Fruit fly (Drosophila melanogaster) whole organism, wandering third instar larva: ENCODE measurements around the gene CG42489.
A peak's percentile ranks its signal among the peaks of the same experiment; 100 is the strongest.

ENCODE experiments used
- Abd-B ChIP-seq: fragments of >200 bp; optimal IDR thresholded peaks from 2 replicates; lab custom pipeline; 2017; ENCODE audit warnings: missing biosample characterization, missing genetic modification characterization
- CG32264 ChIP-seq: fragments of 200-800 bp; sonication (Bioruptor generic); optimal IDR thresholded peaks from 2 replicates; lab custom pipeline; 2016; ENCODE audit warnings: missing biosample characterization, missing genetic modification characterization
- CG9705 ChIP-seq: fragments of 200-800 bp; sonication (Bioruptor generic); optimal IDR thresholded peaks from 2 replicates; lab custom pipeline; 2018; ENCODE audit warnings: missing biosample characterization, mild to moderate bottlenecking, missing genetic modification characterization
- Dfd ChIP-seq: fragments of >200 bp; optimal IDR thresholded peaks from 2 replicates; lab custom pipeline; 2017; ENCODE audit warnings: missing biosample characterization, missing genetic modification characterization
- GATAd ChIP-seq: sonication (Bioruptor generic); optimal IDR thresholded peaks from 2 replicates; lab custom pipeline; 2016; ENCODE audit warnings: missing biosample characterization, missing genetic modification characterization
- HLH106 ChIP-seq: fragments of 200-800 bp; optimal IDR thresholded peaks from 3 replicates; lab custom pipeline; 2019; ENCODE audit warnings: missing biosample characterization, mild to moderate bottlenecking, missing genetic modification characterization, moderate library complexity
- Hnf4 ChIP-seq: fragments of 200-800 bp; sonication (Bioruptor generic); optimal IDR thresholded peaks from 2 replicates; lab custom pipeline; 2016; ENCODE audit warnings: missing biosample characterization, mild to moderate bottlenecking, missing genetic modification characterization
- Hr78 ChIP-seq: fragments of >200 bp; optimal IDR thresholded peaks from 2 replicates; lab custom pipeline; 2017; ENCODE audit warnings: missing biosample characterization, missing genetic modification characterization
- Hr83 ChIP-seq: fragments of 200-300 bp; sonication (Bioruptor generic); optimal IDR thresholded peaks from 2 replicates; lab custom pipeline; 2016; ENCODE audit warnings: missing biosample characterization, mild to moderate bottlenecking, missing genetic modification characterization, moderate library complexity; ENCODE audit not compliant: poor library complexity, severe bottlenecking
- Jra ChIP-seq: sonication (Bioruptor generic); optimal IDR thresholded peaks from 2 replicates; lab custom pipeline; 2016; ENCODE audit warnings: missing biosample characterization, missing genetic modification characterization
- Myc ChIP-seq: fragments of >200 bp; optimal IDR thresholded peaks from 2 replicates; lab custom pipeline; 2017
- OdsH ChIP-seq: fragments of 200-800 bp; sonication (Bioruptor generic); optimal IDR thresholded peaks from 2 replicates; lab custom pipeline; 2016; ENCODE audit warnings: missing biosample characterization, mild to moderate bottlenecking, missing genetic modification characterization
- Rel ChIP-seq, 2 experiments: fragments of 200-800 bp; sonication (Bioruptor generic) in 1 of 2; optimal IDR thresholded peaks; 2 replicates in 1 of 2; 3 replicates in 1 of 2; lab custom pipeline; 2016 to 2019; ENCODE audit warnings: mild to moderate bottlenecking in 2 of 2, missing biosample characterization in 2 of 2, missing genetic modification characterization in 2 of 2, moderate library complexity in 1 of 2
- Sp1 ChIP-seq: fragments of 200-800 bp; sonication (Bioruptor generic); optimal IDR thresholded peaks from 3 replicates; lab custom pipeline; 2019; ENCODE audit warnings: missing biosample characterization, mild to moderate bottlenecking, missing genetic modification characterization, moderate library complexity
- br ChIP-seq: fragments of 200-800 bp; sonication (Bioruptor generic); optimal IDR thresholded peaks from 2 replicates; lab custom pipeline; 2016; ENCODE audit warnings: missing biosample characterization, missing genetic modification characterization
- dmrt93B ChIP-seq: fragments of 200-800 bp; sonication (Bioruptor generic); optimal IDR thresholded peaks from 2 replicates; lab custom pipeline; 2018; ENCODE audit warnings: missing biosample characterization, mild to moderate bottlenecking, missing genetic modification characterization
- dsf ChIP-seq: sonication (Bioruptor generic); optimal IDR thresholded peaks from 2 replicates; lab custom pipeline; 2016; ENCODE audit warnings: missing biosample characterization, missing genetic modification characterization, borderline replicate concordance
- ey ChIP-seq: fragments of 200-800 bp; sonication (Bioruptor generic); optimal IDR thresholded peaks from 2 replicates; lab custom pipeline; 2016; ENCODE audit warnings: missing biosample characterization, missing genetic modification characterization
- foxo ChIP-seq, 2 experiments: fragments of 200-800 bp; sonication (Bioruptor generic); optimal IDR thresholded peaks; 2 replicates in 1 of 2; 3 replicates in 1 of 2; lab custom pipeline; 2016 to 2017; ENCODE audit warnings: missing biosample characterization in 2 of 2, missing genetic modification characterization in 2 of 2
- fru ChIP-seq: fragments of 200-800 bp; sonication (Bioruptor generic); optimal IDR thresholded peaks from 3 replicates; lab custom pipeline; 2016; ENCODE audit warnings: missing biosample characterization, mild to moderate bottlenecking, missing genetic modification characterization
- h ChIP-seq: fragments of 200-800 bp; sonication (Bioruptor generic); optimal IDR thresholded peaks from 3 replicates; lab custom pipeline; 2016; ENCODE audit warnings: missing biosample characterization, mild to moderate bottlenecking, missing genetic modification characterization
- jim ChIP-seq: fragments of 175-275, 200-325 bp; sonication (Bioruptor generic); optimal IDR thresholded peaks from 2 replicates; lab custom pipeline; 2016; ENCODE audit warnings: missing biosample characterization, mild to moderate bottlenecking, missing genetic modification characterization
- lola ChIP-seq: fragments of >200 bp; optimal IDR thresholded peaks from 2 replicates; lab custom pipeline; 2017; ENCODE audit warnings: missing biosample characterization, missing genetic modification characterization
- pan ChIP-seq: fragments of >200 bp; optimal IDR thresholded peaks from 2 replicates; lab custom pipeline; 2017
- psq ChIP-seq: fragments of 200-800 bp; sonication (Bioruptor generic); optimal IDR thresholded peaks from 3 replicates; lab custom pipeline; 2017; ENCODE audit warnings: missing biosample characterization, mild to moderate bottlenecking, missing genetic modification characterization, moderate library complexity
- rgr ChIP-seq: fragments of 200-800 bp; sonication (Bioruptor generic); optimal IDR thresholded peaks from 3 replicates; lab custom pipeline; 2016; ENCODE audit warnings: missing biosample characterization, mild to moderate bottlenecking, missing genetic modification characterization
- sage ChIP-seq: fragments of 200-800 bp; sonication (Bioruptor generic); optimal IDR thresholded peaks from 2 replicates; lab custom pipeline; 2016; ENCODE audit warnings: missing biosample characterization, mild to moderate bottlenecking, missing genetic modification characterization
- sv ChIP-seq: fragments of 200-800 bp; sonication (Bioruptor generic); optimal IDR thresholded peaks from 3 replicates; lab custom pipeline; 2016; ENCODE audit warnings: missing biosample characterization, missing genetic modification characterization
- tai ChIP-seq: sonication (Bioruptor generic); optimal IDR thresholded peaks from 2 replicates; lab custom pipeline; 2016; ENCODE audit warnings: missing biosample characterization, missing genetic modification characterization
- usp ChIP-seq: fragments of >200 bp; optimal IDR thresholded peaks from 2 replicates; lab custom pipeline; 2017; ENCODE audit warnings: missing biosample characterization, missing genetic modification characterization
- woc ChIP-seq: sonication (Bioruptor generic); optimal IDR thresholded peaks from 2 replicates; lab custom pipeline; 2016; ENCODE audit warnings: missing biosample characterization, mild to moderate bottlenecking, missing genetic modification characterization

The CG42489 gene

dm6 chr3R:8679934-8680333 is 25.4 kb upstream of the CG42489 start, which contains the start of gene CG33325:
Gene CG33325, minus strand, starts transcription at chr3R:8680034.
- TF ChIP-seq Hr78 (GFP tag; lab: Kevin White, UChicago) (no peak), ey (GFP tag; lab: Kevin White, UChicago) (no peak), h (GFP tag; lab: Kevin White, UChicago) (no peak), dsf (GFP tag; lab: Kevin White, UChicago) (no peak), usp (no peak), Jra (no peak), lola (no peak), GATAd (GFP tag; lab: Kevin White, UChicago) (no peak)

dm6 chr3R:8676560-8677000 is 22.0 kb upstream of the CG42489 start, which contains the start of the genes Unc50, CG11755 and CG8043:
Gene Unc50, minus strand, starts transcription at chr3R:8676613.
Gene CG11755, plus strand, starts transcription at chr3R:8676915.
Gene CG8043, plus strand, starts transcription at chr3R:8676915.
- TF ChIP-seq Abd-B (GFP tag; lab: Kevin White, UChicago) (no peak), ey (GFP tag; lab: Kevin White, UChicago) (peak; percentile 74), dmrt93B (GFP tag; lab: Kevin White, UChicago) (peak; percentile 74), HLH106 (tag; lab: Kevin White, UChicago) (peak; percentile 85), OdsH (GFP tag; lab: Kevin White, UChicago) (peak; percentile 79), Myc (lab: Kevin White, UChicago) (peak; percentile 24), CG9705 (GFP tag; lab: Kevin White, UChicago) (peak; percentile 80), Dfd (GFP tag; lab: Kevin White, UChicago) (no peak), Sp1 (GFP tag; lab: Kevin White, UChicago) (peak; percentile 74), Hr83 (GFP tag; lab: Kevin White, UChicago) (peak; percentile 47), tai (GFP tag; lab: Kevin White, UChicago) (no peak), fru (peak; percentile 82), dsf (GFP tag; lab: Kevin White, UChicago) (peak; percentile 79), pan (lab: Kevin White, UChicago) (no peak), foxo (GFP tag; optimal IDR thresholded peaks at IDR 0.05; lab: Kevin White, UChicago) (peak in 1 of 2 experiments; percentile 83), Hr78 (GFP tag; lab: Kevin White, UChicago) (no peak), psq (GFP tag; lab: Kevin White, UChicago) (peak; percentile 70), rgr (peak; percentile 82), GATAd (GFP tag; lab: Kevin White, UChicago) (no peak), Rel (GFP tag; optimal IDR thresholded peaks at IDR 0.05; lab: Kevin White, UChicago) (no peak), Rel (tag; optimal IDR thresholded peaks at IDR 0.05; lab: Kevin White, UChicago) (peak; percentile 48), sage (GFP tag; lab: Kevin White, UChicago) (peak; percentile 73), woc (GFP tag; lab: Kevin White, UChicago) (peak; percentile 95), sv (GFP tag; lab: Kevin White, UChicago) (peak; percentile 72), br (peak; percentile 76), h (GFP tag; lab: Kevin White, UChicago) (peak; percentile 86), CG32264 (GFP tag; lab: Kevin White, UChicago) (peak; percentile 49)
- TF ChIP-seq, all 38 proteins: peak for 20

dm6 chr3R:8673803-8674234 is 19.3 kb upstream of the CG42489 start, which contains the start of gene mRpL19:
Gene mRpL19, plus strand, starts transcription at chr3R:8674109.
- TF ChIP-seq Sp1 (GFP tag; lab: Kevin White, UChicago) (peak; percentile 43), Rel (GFP tag; optimal IDR thresholded peaks at IDR 0.05; lab: Kevin White, UChicago) (no peak), Rel (tag; optimal IDR thresholded peaks at IDR 0.05; lab: Kevin White, UChicago) (peak; percentile 0), OdsH (GFP tag; lab: Kevin White, UChicago) (peak; percentile 31), sv (GFP tag; lab: Kevin White, UChicago) (no peak), usp (no peak), fru (peak; percentile 28), psq (GFP tag; lab: Kevin White, UChicago) (peak; percentile 15), sage (GFP tag; lab: Kevin White, UChicago) (peak; percentile 37), h (GFP tag; lab: Kevin White, UChicago) (peak; percentile 22), Hnf4 (peak; percentile 26), lola (no peak), jim (GFP tag; lab: Kevin White, UChicago) (no peak), foxo (GFP tag; optimal IDR thresholded peaks at IDR 0.05; lab: Kevin White, UChicago) (peak in 1 of 2 experiments; percentile 45), woc (GFP tag; lab: Kevin White, UChicago) (peak; percentile 15), CG32264 (GFP tag; lab: Kevin White, UChicago) (no peak), HLH106 (tag; lab: Kevin White, UChicago) (peak; percentile 50)
- TF ChIP-seq, all 38 proteins: peak for 11
